Fruit fly (Drosophila melanogaster) whole organism, embryonic: ENCODE data around the gene CG10481.
A peak's percentile ranks its signal among the peaks of the same experiment; 100 is the strongest.

Experiments used
- Ada2b ChIP-seq: fragments of 200-800 bp; sonication (Bioruptor generic); IDR thresholded peaks from 2 replicates; pipeline ENCODE4 v1.3.6; 2022; ENCODE audit warnings: missing biosample characterization, missing genetic modification characterization
- Asciz ChIP-seq: fragments of 200-800 bp; sonication (Bioruptor generic); optimal IDR thresholded peaks from 2 replicates; lab custom pipeline; 2017; ENCODE audit warnings: missing biosample characterization, mild to moderate bottlenecking, missing genetic modification characterization, missing genetic modification reagents
- Atf3 ChIP-seq: fragments of 200-800 bp; sonication (Bioruptor generic); optimal IDR thresholded peaks from 3 replicates; lab custom pipeline; 2016; ENCODE audit warnings: missing biosample characterization, missing genetic modification characterization
- C15 ChIP-seq: fragments of 200-800 bp; sonication (Bioruptor generic); IDR thresholded peaks from 3 replicates; pipeline ENCODE4 v1.3.6; 2022; ENCODE audit warnings: missing biosample characterization, missing genetic modification characterization
- CG11504 ChIP-seq: fragments of 200-800 bp; sonication (Bioruptor generic); optimal IDR thresholded peaks from 3 replicates; lab custom pipeline; 2019; ENCODE audit warnings: missing biosample characterization, mild to moderate bottlenecking, missing genetic modification characterization, moderate library complexity
- CG11696 ChIP-seq: fragments of 200-800 bp; sonication (Bioruptor generic); IDR thresholded peaks from 2 replicates; pipeline ENCODE4 v1.3.6; 2022; ENCODE audit warnings: missing biosample characterization, missing genetic modification characterization
- CG12299 ChIP-seq: fragments of 200-800 bp; sonication (Bioruptor generic); optimal IDR thresholded peaks from 2 replicates; lab custom pipeline; 2018; ENCODE audit warnings: missing biosample characterization, mild to moderate bottlenecking, missing genetic modification characterization
- CG12769 ChIP-seq: fragments of 200-800 bp; sonication (Bioruptor generic); optimal IDR thresholded peaks from 2 replicates; lab custom pipeline; 2019; ENCODE audit warnings: missing biosample characterization, mild to moderate bottlenecking, missing genetic modification characterization, moderate library complexity
- CG15601 ChIP-seq: fragments of 200-800 bp; sonication (Bioruptor generic); optimal IDR thresholded peaks from 3 replicates; lab custom pipeline; 2019; ENCODE audit warnings: missing biosample characterization, mild to moderate bottlenecking, missing genetic modification characterization, moderate library complexity
- CG16813 ChIP-seq: fragments of 200-800 bp; sonication (Bioruptor generic); IDR thresholded peaks from 3 replicates; pipeline ENCODE4 v1.3.6; 2022; ENCODE audit warnings: missing biosample characterization, missing genetic modification characterization; ENCODE audit not compliant: partially characterized antibody
- CG17568 ChIP-seq: fragments of 200-800 bp; sonication (Bioruptor generic); optimal IDR thresholded peaks from 2 replicates; lab custom pipeline; 2018; ENCODE audit warnings: missing biosample characterization, mild to moderate bottlenecking, missing genetic modification characterization, moderate library complexity
- CG18262 ChIP-seq: fragments of 200-800 bp; optimal IDR thresholded peaks from 3 replicates; lab custom pipeline; 2019; ENCODE audit warnings: missing biosample characterization, mild to moderate bottlenecking, missing genetic modification characterization, moderate library complexity
- CG2120 ChIP-seq: fragments of 200-800 bp; sonication (Bioruptor generic); optimal IDR thresholded peaks from 3 replicates; lab custom pipeline; 2016; ENCODE audit warnings: missing biosample characterization, missing genetic modification characterization
- CG2129 ChIP-seq: fragments of 200-800 bp; sonication (Bioruptor generic); IDR thresholded peaks from 2 replicates; pipeline ENCODE4 v1.3.6; 2022; ENCODE audit warnings: missing biosample characterization, missing genetic modification characterization; ENCODE audit not compliant: partially characterized antibody
- CG2202 ChIP-seq: fragments of 200-800 bp; sonication (Bioruptor generic); optimal IDR thresholded peaks from 2 replicates; lab custom pipeline; 2018; ENCODE audit warnings: missing biosample characterization, mild to moderate bottlenecking, missing genetic modification characterization
- CG3838 ChIP-seq: fragments of 200-800 bp; sonication (Bioruptor generic); optimal IDR thresholded peaks from 3 replicates; lab custom pipeline; 2016; ENCODE audit warnings: missing biosample characterization, missing genetic modification characterization
- CG3847 ChIP-seq: fragments of 200-800 bp; sonication (Bioruptor generic); IDR thresholded peaks from 2 replicates; pipeline ENCODE4 v1.3.6; 2022; ENCODE audit warnings: missing biosample characterization, missing genetic modification characterization
- CG6254 ChIP-seq: fragments of 200-800 bp; sonication (Bioruptor generic); optimal IDR thresholded peaks from 3 replicates; lab custom pipeline; 2017; ENCODE audit warnings: mild to moderate bottlenecking, missing biosample characterization, missing genetic modification reagents, missing genetic modification characterization
- CG6791 ChIP-seq: fragments of 200-800 bp; sonication (Bioruptor generic); IDR thresholded peaks from 3 replicates; pipeline ENCODE4 v1.3.6; 2022; ENCODE audit warnings: missing biosample characterization, missing genetic modification characterization; ENCODE audit not compliant: partially characterized antibody
- CG7745 ChIP-seq: fragments of 200-800 bp; sonication (Bioruptor generic); optimal IDR thresholded peaks from 2 replicates; lab custom pipeline; 2018; ENCODE audit warnings: missing biosample characterization, mild to moderate bottlenecking, missing genetic modification characterization, moderate library complexity
- D19B ChIP-seq: fragments of 200-800 bp; sonication (Bioruptor generic); optimal IDR thresholded peaks from 2 replicates; lab custom pipeline; 2017; ENCODE audit warnings: missing biosample characterization, mild to moderate bottlenecking, missing genetic modification characterization
- Dp ChIP-seq: fragments of 200-800 bp; sonication (Bioruptor generic); optimal IDR thresholded peaks from 2 replicates; lab custom pipeline; 2018; ENCODE audit warnings: missing biosample characterization, mild to moderate bottlenecking, missing genetic modification characterization, moderate library complexity
- Hmx ChIP-seq: fragments of 200-800 bp; sonication (Bioruptor generic); optimal IDR thresholded peaks from 2 replicates; lab custom pipeline; 2016; ENCODE audit warnings: missing biosample characterization, missing genetic modification characterization
- Hr39 ChIP-seq: fragments of >200 bp; optimal IDR thresholded peaks from 2 replicates; lab custom pipeline; 2017
- Jarid2 ChIP-seq: fragments of 200-800 bp; sonication (Bioruptor generic); optimal IDR thresholded peaks from 3 replicates; lab custom pipeline; 2017; ENCODE audit warnings: mild to moderate bottlenecking, missing biosample characterization, missing genetic modification reagents, missing genetic modification characterization
- MBD-R2 ChIP-seq: fragments of 200-800 bp; sonication (Bioruptor generic); IDR thresholded peaks from 2 replicates; pipeline ENCODE4 v1.3.6; 2022; ENCODE audit warnings: missing biosample characterization, missing genetic modification characterization
- Mes4 ChIP-seq: fragments of 200-800 bp; sonication (Bioruptor generic); optimal IDR thresholded peaks from 2 replicates; lab custom pipeline; 2016; ENCODE audit warnings: missing biosample characterization, missing genetic modification characterization
- Myb ChIP-seq: fragments of 200-800 bp; sonication (Bioruptor generic); optimal IDR thresholded peaks from 2 replicates; lab custom pipeline; 2016; ENCODE audit warnings: missing biosample characterization, missing genetic modification characterization
- bsh ChIP-seq, 2 experiments: fragments of 200-800 bp; sonication (Bioruptor generic); optimal IDR thresholded peaks; 2 replicates each; lab custom pipeline; 2017 to 2018; ENCODE audit warnings: mild to moderate bottlenecking in 2 of 2, missing biosample characterization in 2 of 2, missing genetic modification characterization in 2 of 2, moderate library complexity in 1 of 2
- ci ChIP-seq: fragments of 200-800 bp; sonication (Bioruptor generic); IDR thresholded peaks from 3 replicates; pipeline ENCODE4 v1.3.6; 2022; ENCODE audit warnings: missing biosample characterization, missing genetic modification characterization
- crol ChIP-seq: fragments of 200-800 bp; sonication (Bioruptor generic); IDR thresholded peaks from 2 replicates; pipeline ENCODE4 v1.3.6; 2022; ENCODE audit warnings: missing biosample characterization, missing genetic modification characterization
- dmrt99B ChIP-seq: fragments of 200-800 bp; sonication (Bioruptor generic); optimal IDR thresholded peaks from 2 replicates; lab custom pipeline; 2018; ENCODE audit warnings: missing biosample characterization, mild to moderate bottlenecking, missing genetic modification characterization, moderate library complexity
- eve ChIP-seq, 2 experiments: fragments of >200 bp; optimal IDR thresholded peaks; 2 replicates each; lab custom pipeline; 2017; ENCODE audit warnings: missing biosample characterization in 2 of 2, missing genetic modification characterization in 2 of 2
- exex ChIP-seq: fragments of 200-800 bp; sonication (Bioruptor generic); optimal IDR thresholded peaks from 4 replicates; lab custom pipeline; 2018; ENCODE audit warnings: missing biosample characterization, mild to moderate bottlenecking, missing genetic modification characterization, moderate library complexity
- ftz-f1 ChIP-seq: fragments of 200-800 bp; sonication (Bioruptor generic); optimal IDR thresholded peaks from 2 replicates; lab custom pipeline; 2016; ENCODE audit warnings: missing biosample characterization, missing genetic modification characterization
- hbn ChIP-seq: fragments of 200-800 bp; sonication (Bioruptor generic); IDR thresholded peaks from 2 replicates; pipeline ENCODE4 v1.3.6; 2022; ENCODE audit warnings: missing biosample characterization, missing genetic modification characterization; ENCODE audit not compliant: partially characterized antibody
- knrl ChIP-seq: fragments of 200-800 bp; sonication (Bioruptor generic); IDR thresholded peaks from 3 replicates; pipeline ENCODE4 v1.3.6; 2022; ENCODE audit warnings: missing biosample characterization, missing genetic modification characterization; ENCODE audit not compliant: partially characterized antibody
- lbe ChIP-seq: fragments of 200-800 bp; sonication (Bioruptor generic); optimal IDR thresholded peaks from 2 replicates; lab custom pipeline; 2016; ENCODE audit warnings: missing biosample characterization, mild to moderate bottlenecking, missing genetic modification characterization
- otp ChIP-seq: fragments of 200-800 bp; sonication (Bioruptor generic); IDR thresholded peaks from 3 replicates; pipeline ENCODE4, ENCODE4 v1.3.6; 2022; ENCODE audit warnings: missing biosample characterization, missing genetic modification characterization
- pan ChIP-seq, 4 experiments: fragments of >200 bp in 3 of 4; fragments of 200-800 bp in 1 of 4; sonication (Bioruptor generic) in 1 of 4; optimal IDR thresholded peaks in 3 of 4; IDR thresholded peaks in 1 of 4; 2 replicates each; pipeline versions ENCODE4 v1.3.6 to Lab custom; 2017 to 2022; ENCODE audit warnings: missing biosample characterization in 2 of 4, missing genetic modification characterization in 2 of 4, mixed read lengths in 1 of 4
- ranshi ChIP-seq: fragments of 200-800 bp; sonication (Bioruptor generic); IDR thresholded peaks from 2 replicates; pipeline ENCODE4 v1.3.6; 2022; ENCODE audit warnings: missing biosample characterization, missing genetic modification characterization
- sd ChIP-seq: fragments of 200-800 bp; sonication (Bioruptor generic); optimal IDR thresholded peaks from 3 replicates; lab custom pipeline; 2018; ENCODE audit warnings: missing biosample characterization, mild to moderate bottlenecking, missing genetic modification characterization, moderate library complexity
- sens ChIP-seq: fragments of 200-800 bp; sonication (Bioruptor generic); peaks from one replicate; lab custom pipeline; 2016; ENCODE audit warnings: missing biosample characterization, missing genetic modification characterization
- sug ChIP-seq: fragments of 200-800 bp; optimal IDR thresholded peaks from 2 replicates; lab custom pipeline; 2019; ENCODE audit warnings: missing biosample characterization, mild to moderate bottlenecking, missing genetic modification characterization, moderate library complexity
- tgo ChIP-seq: fragments of 200-800 bp; sonication (Bioruptor generic); IDR thresholded peaks from 3 replicates; pipeline ENCODE4 v1.3.6; 2022; ENCODE audit warnings: missing biosample characterization, missing genetic modification characterization
- tll ChIP-seq, 2 experiments: fragments of 200-800 bp in 1 of 2; fragments of >200 bp in 1 of 2; sonication (Bioruptor generic) in 1 of 2; optimal IDR thresholded peaks; 2 replicates each; lab custom pipeline; 2017 to 2019; ENCODE audit warnings: missing biosample characterization in 2 of 2, missing genetic modification characterization in 2 of 2, mild to moderate bottlenecking in 1 of 2, moderate library complexity in 1 of 2
- trh ChIP-seq: fragments of 200-800 bp; sonication (Bioruptor generic); optimal IDR thresholded peaks from 2 replicates; lab custom pipeline; 2016; ENCODE audit warnings: missing biosample characterization, missing genetic modification characterization
- unc-4 ChIP-seq: fragments of 200-800 bp; sonication (Bioruptor generic); IDR thresholded peaks from 2 replicates; pipeline ENCODE4 v1.3.6; 2022; ENCODE audit warnings: missing biosample characterization, missing genetic modification characterization; ENCODE audit not compliant: partially characterized antibody

CG10481 gene

DNA sequence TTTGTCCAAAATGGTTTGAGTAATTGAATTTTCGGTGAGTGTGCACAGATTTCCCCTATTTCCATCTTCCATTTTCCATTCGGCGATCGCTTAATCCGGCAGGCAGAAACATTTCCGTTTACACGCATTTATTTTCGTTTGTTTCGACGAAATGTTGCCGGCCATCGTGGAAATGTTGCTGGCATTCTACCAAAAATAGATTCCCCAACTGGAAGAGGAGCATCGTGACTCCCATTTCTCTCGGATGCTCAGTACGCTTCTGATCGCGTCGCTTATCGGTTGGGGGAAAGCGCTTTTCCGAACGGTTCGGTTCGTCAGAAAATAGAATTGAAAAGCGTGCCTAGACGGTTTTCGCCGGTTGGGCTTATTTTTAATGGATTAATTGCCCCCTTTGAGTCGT is 42.6 kb downstream of the CG10481 start:
- no peak for TF ChIP-seq Atf3 (GFP tag; lab: Kevin White, UChicago)
- TF ChIP-seq unc-4 (GFP tag; lab: Robert Waterston, UW), result no peak
- TF ChIP-seq ci, result 0 out of 3 replicates have a peak, but pooled peaks have one; percentile 25
- no peak for TF ChIP-seq pan (optimal IDR thresholded peaks at IDR 0.05; lab: Kevin White, UChicago)
- TF ChIP-seq pan (GFP tag; optimal IDR thresholded peaks at IDR 0.05 in 1 of 2, IDR thresholded peaks at IDR 0.05 in 1 of 2), result no peak
- no peak for TF ChIP-seq Myb
- TF ChIP-seq trh (GFP tag; lab: Kevin White, UChicago), result no peak
- TF ChIP-seq Jarid2 (GFP tag; lab: Kevin White, UChicago), result peak; percentile 42
- no peak for TF ChIP-seq Mes4 (GFP tag; lab: Kevin White, UChicago)
- no peak for TF ChIP-seq Dp (GFP tag; lab: Kevin White, UChicago)
- TF ChIP-seq tll (GFP tag; optimal IDR thresholded peaks at IDR 0.05; lab: Kevin White, UChicago), result no peak
- TF ChIP-seq Hr39 (lab: Kevin White, UChicago), result no peak
- TF ChIP-seq hbn, result no peak
- no peak for TF ChIP-seq exex (tag; lab: Kevin White, UChicago)
- TF ChIP-seq CG12769, result peak; percentile 77
- peak; percentile 95 for TF ChIP-seq CG11504 (tag; lab: Kevin White, UChicago)
- TF ChIP-seq CG2129, result no peak
- no peak for TF ChIP-seq CG6791 (GFP tag; lab: Robert Waterston, UW)
- TF ChIP-seq, all 482 proteins: peak for 4

DNA sequence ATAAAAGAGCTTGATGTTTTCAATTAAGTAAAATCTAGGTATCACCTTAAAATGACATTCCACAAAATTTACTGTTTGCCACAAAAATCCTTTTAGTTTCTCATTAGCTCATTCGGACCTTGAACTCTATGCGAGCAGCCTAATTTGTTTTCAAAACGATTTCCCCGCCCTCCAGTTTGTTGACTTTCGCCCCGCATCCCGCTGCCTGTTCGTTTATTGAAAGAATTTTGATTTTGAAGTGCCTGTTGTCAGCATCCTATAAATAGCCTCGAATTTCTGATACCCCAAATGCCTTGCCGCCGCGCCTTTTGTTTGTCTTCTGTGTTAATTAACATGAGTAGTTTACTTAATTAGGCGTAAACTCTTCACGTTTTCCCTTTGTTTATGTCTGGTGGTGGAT is 44.8 kb downstream of the CG10481 start:
- 0 out of 3 replicates have a peak, but pooled peaks have one; percentile 14 for TF ChIP-seq knrl (GFP tag; lab: Robert Waterston, UW)
- peak; percentile 24 for TF ChIP-seq CG15601 (tag; lab: Kevin White, UChicago)
- peak; percentile 64 for TF ChIP-seq CG7745 (tag; lab: Kevin White, UChicago)
- no peak for TF ChIP-seq otp (GFP tag; lab: Robert Waterston, UW)
- no peak for TF ChIP-seq C15 (GFP tag; lab: Robert Waterston, UW)
- TF ChIP-seq crol (GFP tag; lab: Robert Waterston, UW), result peak; percentile 64
- TF ChIP-seq CG11504 (tag; lab: Kevin White, UChicago), result peak; percentile 21
- TF ChIP-seq CG11696 (GFP tag; lab: Robert Waterston, UW), result no peak
- TF ChIP-seq dmrt99B, result peak; percentile 8
- TF ChIP-seq bsh (GFP tag; optimal IDR thresholded peaks at IDR 0.05; lab: Kevin White, UChicago), result peak in 1 of 2 experiments; percentile 13
- no peak for TF ChIP-seq CG6791 (GFP tag; lab: Robert Waterston, UW)
- TF ChIP-seq ranshi (GFP tag; lab: Robert Waterston, UW), result no peak
- TF ChIP-seq CG3847 (GFP tag; lab: Robert Waterston, UW), result no peak
- peak; percentile 66 for TF ChIP-seq sd
- TF ChIP-seq Ada2b (GFP tag; lab: Robert Waterston, UW), result no peak

DNA sequence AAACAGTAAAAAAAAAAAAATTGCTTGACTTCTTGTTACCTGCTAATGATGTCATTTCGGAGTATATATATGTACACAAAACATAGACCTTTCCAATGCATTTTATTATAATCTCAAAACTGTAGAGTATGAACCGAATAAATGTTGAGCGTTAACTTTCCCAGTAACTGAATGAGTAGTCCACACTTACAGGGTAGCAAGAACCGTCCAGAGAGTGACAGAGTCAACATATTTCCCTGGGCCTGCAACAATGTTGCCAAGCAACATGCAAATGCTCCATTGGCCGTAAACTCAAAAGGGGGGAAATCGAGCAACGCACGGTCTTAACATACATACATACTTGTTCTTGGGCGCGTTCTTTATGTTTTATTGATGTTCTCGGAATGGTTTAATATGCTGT is 46.1 kb downstream of the CG10481 start:
- TF ChIP-seq CG12299 (tag; lab: Kevin White, UChicago), result no peak
- TF ChIP-seq CG12769, result no peak
- TF ChIP-seq tgo (GFP tag; lab: Robert Waterston, UW), result no peak
- TF ChIP-seq CG17568 (GFP tag; lab: Kevin White, UChicago), result no peak
- no peak for TF ChIP-seq Asciz (GFP tag; lab: Kevin White, UChicago)
- TF ChIP-seq CG18262 (tag; lab: Kevin White, UChicago), result no peak
- TF ChIP-seq sug (tag; lab: Kevin White, UChicago), result no peak
- TF ChIP-seq CG2202 (tag; lab: Kevin White, UChicago), result no peak
- TF ChIP-seq MBD-R2 (GFP tag; lab: Robert Waterston, UW), result no peak
- peak; percentile 96 for TF ChIP-seq CG11504 (tag; lab: Kevin White, UChicago)
- TF ChIP-seq Hmx (GFP tag; lab: Kevin White, UChicago), result no peak
- TF ChIP-seq CG3838 (GFP tag; lab: Kevin White, UChicago), result no peak
- TF ChIP-seq sens (GFP tag; lab: Kevin White, UChicago), result peak; percentile 52
- TF ChIP-seq lbe (GFP tag; lab: Kevin White, UChicago), result no peak
- TF ChIP-seq CG2120 (GFP tag; lab: Kevin White, UChicago), result no peak
- peak in 1 of 2 experiments; percentile 48 for TF ChIP-seq eve (GFP tag; optimal IDR thresholded peaks at IDR 0.05; lab: Kevin White, UChicago)
- no peak for TF ChIP-seq CG16813
- peak; percentile 50 for TF ChIP-seq D19B (GFP tag; lab: Kevin White, UChicago)
- TF ChIP-seq ftz-f1 (GFP tag; lab: Kevin White, UChicago), result no peak
- TF ChIP-seq CG6254 (GFP tag; lab: Kevin White, UChicago), result no peak
